Fruit fly (Drosophila melanogaster) whole organism, wandering third instar larva: ENCODE results near the gene djl.

ENCODE experiments used
- Abd-B ChIP-seq: fragments of >200 bp; optimal IDR thresholded peaks from 2 replicates; lab custom pipeline; 2017; ENCODE audit warnings: missing biosample characterization, missing genetic modification characterization
- CG32264 ChIP-seq: fragments of 200-800 bp; sonication (Bioruptor generic); optimal IDR thresholded peaks from 2 replicates; lab custom pipeline; 2016; ENCODE audit warnings: missing biosample characterization, missing genetic modification characterization
- CG9705 ChIP-seq: fragments of 200-800 bp; sonication (Bioruptor generic); optimal IDR thresholded peaks from 2 replicates; lab custom pipeline; 2018; ENCODE audit warnings: missing biosample characterization, mild to moderate bottlenecking, missing genetic modification characterization
- CrebA ChIP-seq: fragments of 200-800 bp; sonication (Bioruptor generic); optimal IDR thresholded peaks from 2 replicates; lab custom pipeline; 2016; ENCODE audit warnings: missing biosample characterization, mild to moderate bottlenecking, missing genetic modification characterization, borderline replicate concordance
- Dfd ChIP-seq: fragments of >200 bp; optimal IDR thresholded peaks from 2 replicates; lab custom pipeline; 2017; ENCODE audit warnings: missing biosample characterization, missing genetic modification characterization
- Dif ChIP-seq: fragments of 200-275, 200-300 bp; sonication (Bioruptor generic); optimal IDR thresholded peaks from 2 replicates; lab custom pipeline; 2018; ENCODE audit warnings: missing biosample characterization, missing genetic modification characterization; ENCODE audit not compliant: partially characterized antibody
- GATAd ChIP-seq: sonication (Bioruptor generic); optimal IDR thresholded peaks from 2 replicates; lab custom pipeline; 2016; ENCODE audit warnings: missing biosample characterization, missing genetic modification characterization
- HLH106 ChIP-seq: fragments of 200-800 bp; optimal IDR thresholded peaks from 3 replicates; lab custom pipeline; 2019; ENCODE audit warnings: missing biosample characterization, mild to moderate bottlenecking, missing genetic modification characterization, moderate library complexity
- Hnf4 ChIP-seq: fragments of 200-800 bp; sonication (Bioruptor generic); optimal IDR thresholded peaks from 2 replicates; lab custom pipeline; 2016; ENCODE audit warnings: missing biosample characterization, mild to moderate bottlenecking, missing genetic modification characterization
- Hr78 ChIP-seq: fragments of >200 bp; optimal IDR thresholded peaks from 2 replicates; lab custom pipeline; 2017; ENCODE audit warnings: missing biosample characterization, missing genetic modification characterization
- Hr83 ChIP-seq: fragments of 200-300 bp; sonication (Bioruptor generic); optimal IDR thresholded peaks from 2 replicates; lab custom pipeline; 2016; ENCODE audit warnings: missing biosample characterization, mild to moderate bottlenecking, missing genetic modification characterization, moderate library complexity; ENCODE audit not compliant: poor library complexity, severe bottlenecking
- Jra ChIP-seq: sonication (Bioruptor generic); optimal IDR thresholded peaks from 2 replicates; lab custom pipeline; 2016; ENCODE audit warnings: missing biosample characterization, missing genetic modification characterization
- Mio ChIP-seq: sonication (Bioruptor generic); optimal IDR thresholded peaks from 2 replicates; lab custom pipeline; 2016; ENCODE audit warnings: missing biosample characterization, missing genetic modification characterization
- Myc ChIP-seq: fragments of >200 bp; optimal IDR thresholded peaks from 2 replicates; lab custom pipeline; 2017
- N ChIP-seq: fragments of >200 bp; optimal IDR thresholded peaks from 2 replicates; lab custom pipeline; 2018; ENCODE audit warnings: missing biosample characterization, missing external identifiers, missing genetic modification characterization
- OdsH ChIP-seq: fragments of 200-800 bp; sonication (Bioruptor generic); optimal IDR thresholded peaks from 2 replicates; lab custom pipeline; 2016; ENCODE audit warnings: missing biosample characterization, mild to moderate bottlenecking, missing genetic modification characterization
- Rel ChIP-seq, 2 experiments: fragments of 200-800 bp; sonication (Bioruptor generic) in 1 of 2; optimal IDR thresholded peaks; 2 replicates in 1 of 2; 3 replicates in 1 of 2; lab custom pipeline; 2016 to 2019; ENCODE audit warnings: mild to moderate bottlenecking in 2 of 2, missing biosample characterization in 2 of 2, missing genetic modification characterization in 2 of 2, moderate library complexity in 1 of 2
- Sp1 ChIP-seq: fragments of 200-800 bp; sonication (Bioruptor generic); optimal IDR thresholded peaks from 3 replicates; lab custom pipeline; 2019; ENCODE audit warnings: missing biosample characterization, mild to moderate bottlenecking, missing genetic modification characterization, moderate library complexity
- Vsx2 ChIP-seq: fragments of 200-300, 225-300 bp; sonication (Bioruptor generic); optimal IDR thresholded peaks from 2 replicates; lab custom pipeline; 2018; ENCODE audit warnings: missing biosample characterization, missing genetic modification characterization; ENCODE audit not compliant: partially characterized antibody
- br ChIP-seq: fragments of 200-800 bp; sonication (Bioruptor generic); optimal IDR thresholded peaks from 2 replicates; lab custom pipeline; 2016; ENCODE audit warnings: missing biosample characterization, missing genetic modification characterization
- brk ChIP-seq: fragments of 200-800 bp; sonication (Bioruptor generic); optimal IDR thresholded peaks from 2 replicates; lab custom pipeline; 2016; ENCODE audit warnings: missing biosample characterization, mild to moderate bottlenecking, missing genetic modification characterization
- dl ChIP-seq, 2 experiments: fragments of 175-275, 200-275 bp in 1 of 2; fragments of 200-275 bp in 1 of 2; sonication (Bioruptor generic); optimal IDR thresholded peaks; lab custom pipeline; 2018; ENCODE audit warnings: mild to moderate bottlenecking in 2 of 2, missing biosample characterization in 2 of 2, missing genetic modification characterization in 2 of 2, moderate library complexity in 2 of 2; ENCODE audit not compliant: partially characterized antibody in 2 of 2, insufficient read depth in 1 of 2
- dmrt93B ChIP-seq: fragments of 200-800 bp; sonication (Bioruptor generic); optimal IDR thresholded peaks from 2 replicates; lab custom pipeline; 2018; ENCODE audit warnings: missing biosample characterization, mild to moderate bottlenecking, missing genetic modification characterization
- dsf ChIP-seq: sonication (Bioruptor generic); optimal IDR thresholded peaks from 2 replicates; lab custom pipeline; 2016; ENCODE audit warnings: missing biosample characterization, missing genetic modification characterization, borderline replicate concordance
- ey ChIP-seq: fragments of 200-800 bp; sonication (Bioruptor generic); optimal IDR thresholded peaks from 2 replicates; lab custom pipeline; 2016; ENCODE audit warnings: missing biosample characterization, missing genetic modification characterization
- foxo ChIP-seq, 2 experiments: fragments of 200-800 bp; sonication (Bioruptor generic); optimal IDR thresholded peaks; 2 replicates in 1 of 2; 3 replicates in 1 of 2; lab custom pipeline; 2016 to 2017; ENCODE audit warnings: missing biosample characterization in 2 of 2, missing genetic modification characterization in 2 of 2
- fru ChIP-seq: fragments of 200-800 bp; sonication (Bioruptor generic); optimal IDR thresholded peaks from 3 replicates; lab custom pipeline; 2016; ENCODE audit warnings: missing biosample characterization, mild to moderate bottlenecking, missing genetic modification characterization
- h ChIP-seq: fragments of 200-800 bp; sonication (Bioruptor generic); optimal IDR thresholded peaks from 3 replicates; lab custom pipeline; 2016; ENCODE audit warnings: missing biosample characterization, mild to moderate bottlenecking, missing genetic modification characterization
- jim ChIP-seq: fragments of 175-275, 200-325 bp; sonication (Bioruptor generic); optimal IDR thresholded peaks from 2 replicates; lab custom pipeline; 2016; ENCODE audit warnings: missing biosample characterization, mild to moderate bottlenecking, missing genetic modification characterization
- lola ChIP-seq: fragments of >200 bp; optimal IDR thresholded peaks from 2 replicates; lab custom pipeline; 2017; ENCODE audit warnings: missing biosample characterization, missing genetic modification characterization
- pan ChIP-seq: fragments of >200 bp; optimal IDR thresholded peaks from 2 replicates; lab custom pipeline; 2017
- psq ChIP-seq: fragments of 200-800 bp; sonication (Bioruptor generic); optimal IDR thresholded peaks from 3 replicates; lab custom pipeline; 2017; ENCODE audit warnings: missing biosample characterization, mild to moderate bottlenecking, missing genetic modification characterization, moderate library complexity
- rgr ChIP-seq: fragments of 200-800 bp; sonication (Bioruptor generic); optimal IDR thresholded peaks from 3 replicates; lab custom pipeline; 2016; ENCODE audit warnings: missing biosample characterization, mild to moderate bottlenecking, missing genetic modification characterization
- sage ChIP-seq: fragments of 200-800 bp; sonication (Bioruptor generic); optimal IDR thresholded peaks from 2 replicates; lab custom pipeline; 2016; ENCODE audit warnings: missing biosample characterization, mild to moderate bottlenecking, missing genetic modification characterization
- sv ChIP-seq: fragments of 200-800 bp; sonication (Bioruptor generic); optimal IDR thresholded peaks from 3 replicates; lab custom pipeline; 2016; ENCODE audit warnings: missing biosample characterization, missing genetic modification characterization
- tai ChIP-seq: sonication (Bioruptor generic); optimal IDR thresholded peaks from 2 replicates; lab custom pipeline; 2016; ENCODE audit warnings: missing biosample characterization, missing genetic modification characterization
- usp ChIP-seq: fragments of >200 bp; optimal IDR thresholded peaks from 2 replicates; lab custom pipeline; 2017; ENCODE audit warnings: missing biosample characterization, missing genetic modification characterization
- woc ChIP-seq: sonication (Bioruptor generic); optimal IDR thresholded peaks from 2 replicates; lab custom pipeline; 2016; ENCODE audit warnings: missing biosample characterization, mild to moderate bottlenecking, missing genetic modification characterization

Gene djl

DNA sequence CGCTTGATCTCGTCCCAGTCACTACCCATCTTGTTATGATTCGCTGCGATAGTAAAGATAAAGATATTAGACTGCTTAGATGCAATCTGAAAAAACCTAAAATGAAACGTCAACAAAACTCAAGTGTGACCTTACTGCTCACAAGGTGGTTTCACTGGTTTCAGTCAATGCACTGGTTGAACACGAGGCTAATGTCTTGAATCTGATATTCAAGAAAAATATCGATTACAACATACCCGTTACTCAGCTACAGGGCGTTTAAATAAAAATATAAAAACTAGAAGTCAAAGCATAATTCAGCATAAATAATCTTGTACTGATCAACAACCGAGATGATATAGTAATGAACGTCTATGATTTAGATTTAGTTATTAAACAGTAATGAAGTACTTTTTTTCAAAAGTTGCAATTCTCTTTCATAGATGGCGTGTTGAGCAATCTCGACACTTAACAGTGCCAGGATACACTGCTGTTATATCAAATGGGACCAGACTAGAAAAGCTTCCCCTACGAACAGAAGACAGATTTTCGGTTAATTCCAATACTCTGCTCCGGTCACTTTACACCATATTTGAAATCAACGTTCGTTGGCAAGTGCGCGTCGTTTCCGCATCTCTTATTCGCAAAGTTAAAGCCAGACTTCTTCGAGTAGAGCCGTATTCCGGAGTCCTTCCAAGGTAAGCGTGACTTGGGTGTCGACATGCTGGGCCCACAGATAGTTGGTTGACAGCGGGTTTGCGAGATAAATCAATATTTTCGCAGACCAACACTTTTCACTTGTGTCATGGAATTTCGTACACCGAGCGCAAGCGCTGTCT, 13.9 kb downstream of the djl start, which contains the start of the genes Ufl1 and CG1943:
Gene Ufl1 (minus strand): TSS at position 156 of the 818 bp plus-strand sequence.
Gene CG1943 (plus strand): TSS at position 563 of the 818 bp plus-strand sequence.
- TF ChIP-seq foxo (GFP tag; optimal IDR thresholded peaks at IDR 0.05; lab: Kevin White, UChicago) (peak in 1 of 2 experiments; percentile 13), rgr (GFP tag; lab: Kevin White, UChicago) (peak; percentile 20), CG9705 (GFP tag; lab: Kevin White, UChicago) (no peak), Hr78 (GFP tag; lab: Kevin White, UChicago) (no peak), sv (no peak), Mio (GFP tag; lab: Kevin White, UChicago) (no peak), br (GFP tag; lab: Kevin White, UChicago) (peak; percentile 3), woc (GFP tag; lab: Kevin White, UChicago) (peak; percentile 35), usp (GFP tag; lab: Kevin White, UChicago) (no peak), ey (GFP tag; lab: Kevin White, UChicago) (no peak), Myc (lab: Kevin White, UChicago) (peak; percentile 49), brk (GFP tag; lab: Kevin White, UChicago) (peak; percentile 68), Vsx2 (GFP tag; lab: Kevin White, UChicago) (no peak), OdsH (GFP tag; lab: Kevin White, UChicago) (no peak), tai (GFP tag; lab: Kevin White, UChicago) (peak; percentile 77), pan (no peak), Dif (GFP tag; lab: Kevin White, UChicago) (peak; percentile 40), Rel (GFP tag; optimal IDR thresholded peaks at IDR 0.05; lab: Kevin White, UChicago) (no peak), Rel (tag; optimal IDR thresholded peaks at IDR 0.05; lab: Kevin White, UChicago) (peak; percentile 8), Sp1 (peak; percentile 38), GATAd (GFP tag; lab: Kevin White, UChicago) (no peak), jim (GFP tag; lab: Kevin White, UChicago) (no peak), Abd-B (no peak), Hnf4 (GFP tag; lab: Kevin White, UChicago) (peak; percentile 24), dmrt93B (GFP tag; lab: Kevin White, UChicago) (no peak), N (GFP tag; lab: Kevin White, UChicago) (no peak), Jra (GFP tag; lab: Kevin White, UChicago) (peak; percentile 33), lola (no peak), CG32264 (GFP tag; lab: Kevin White, UChicago) (no peak), psq (no peak), dl (GFP tag; optimal IDR thresholded peaks at IDR 0.05; lab: Kevin White, UChicago; ENCODE audit: insufficient read depth in 1 of 2, partially characterized antibody in 2 of 2) (no peak), Hr83 (GFP tag; lab: Kevin White, UChicago) (no peak), dsf (GFP tag; lab: Kevin White, UChicago) (no peak), Dfd (GFP tag; lab: Kevin White, UChicago) (no peak), CrebA (no peak), h (GFP tag; lab: Kevin White, UChicago) (peak; percentile 12), sage (peak; percentile 14), fru (no peak), HLH106 (tag; lab: Kevin White, UChicago) (no peak)
- TF ChIP-seq, all 38 proteins: peak for 14

DNA sequence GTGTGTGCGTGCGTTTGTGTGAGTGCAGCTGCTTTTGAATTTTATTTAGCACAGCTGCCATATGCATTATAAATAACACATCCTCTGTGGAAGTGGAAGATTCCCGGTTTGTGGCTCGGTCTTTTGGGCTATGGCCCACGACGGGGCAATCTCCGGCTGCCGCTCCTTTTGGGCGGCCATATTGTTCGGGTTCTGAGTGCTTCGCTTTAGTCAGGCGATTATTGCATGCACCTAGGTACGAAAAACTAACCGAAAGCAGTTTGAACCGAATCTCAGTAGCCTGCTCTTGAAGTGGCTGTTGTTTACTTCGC, 14.5 kb downstream of the djl start:
- TF ChIP-seq Hnf4 (GFP tag; lab: Kevin White, UChicago) (no peak), tai (GFP tag; lab: Kevin White, UChicago) (no peak)
